Worm (Caenorhabditis elegans): Measurements from ENCODE around the gene Y38E10A.34.

Gene Y38E10A.34

DNA sequence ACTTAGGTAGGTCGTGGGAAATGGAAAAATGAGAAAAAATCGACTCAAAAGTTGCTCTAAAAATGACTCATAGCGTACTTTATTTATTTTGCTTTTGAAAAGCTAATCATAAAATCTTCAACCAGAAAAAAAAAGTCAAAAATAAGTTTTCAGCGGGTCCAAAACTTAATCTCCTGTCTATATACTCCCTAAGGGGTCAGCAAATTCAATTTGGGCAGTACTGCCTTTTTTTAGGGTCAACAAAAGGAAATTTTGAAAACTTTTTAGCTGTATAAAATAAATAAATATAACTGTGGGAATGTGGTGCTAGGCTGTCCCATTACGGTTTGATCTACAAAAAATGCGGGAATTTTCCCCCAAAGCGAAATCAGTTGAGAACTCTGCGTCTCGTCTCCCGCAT lies 38.4 kb downstream of the Y38E10A.34 start:
- no peak for TF ChIP-seq C16A3.4 (tag; optimal IDR thresholded peaks at IDR 0.05)
- TF ChIP-seq Y116A8C.19 (tag; optimal IDR thresholded peaks at IDR 0.05; ENCODE audit: borderline replicate concordance), result no peak
- no peak for TF ChIP-seq lin-39 (tag; optimal IDR thresholded peaks at IDR 0.05)
- TF ChIP-seq nhr-47 (tag; optimal IDR thresholded peaks at IDR 0.05), result no peak
- TF ChIP-seq irx-1 (tag; optimal IDR thresholded peaks at IDR 0.05), result no peak
- TF ChIP-seq fkh-10 (GFP tag; optimal IDR thresholded peaks at IDR 0.05), result peak; percentile 69
- TF ChIP-seq sup-37 (GFP tag; optimal IDR thresholded peaks at IDR 0.05), result no peak
- no peak for TF ChIP-seq lin-13 (GFP tag; optimal IDR thresholded peaks at IDR 0.05)
- no peak for TF ChIP-seq dpl-1 (GFP tag; optimal IDR thresholded peaks at IDR 0.05)
- TF ChIP-seq blmp-1 (tag; optimal IDR thresholded peaks at IDR 0.05), result no peak
- no peak for TF ChIP-seq sptf-1 (tag; optimal IDR thresholded peaks at IDR 0.05)
- no peak for TF ChIP-seq nhr-84 (tag; optimal IDR thresholded peaks at IDR 0.05)
- TF ChIP-seq lin-14 (GFP tag; optimal IDR thresholded peaks at IDR 0.05), result peak; percentile 1
- no peak for TF ChIP-seq sox-4 (tag; optimal IDR thresholded peaks at IDR 0.05)
- TF ChIP-seq xbp-1 (tag; optimal IDR thresholded peaks at IDR 0.05), result no peak
- no peak for TF ChIP-seq nhr-90 (tag; optimal IDR thresholded peaks at IDR 0.05; ENCODE audit: poor library complexity)

DNA sequence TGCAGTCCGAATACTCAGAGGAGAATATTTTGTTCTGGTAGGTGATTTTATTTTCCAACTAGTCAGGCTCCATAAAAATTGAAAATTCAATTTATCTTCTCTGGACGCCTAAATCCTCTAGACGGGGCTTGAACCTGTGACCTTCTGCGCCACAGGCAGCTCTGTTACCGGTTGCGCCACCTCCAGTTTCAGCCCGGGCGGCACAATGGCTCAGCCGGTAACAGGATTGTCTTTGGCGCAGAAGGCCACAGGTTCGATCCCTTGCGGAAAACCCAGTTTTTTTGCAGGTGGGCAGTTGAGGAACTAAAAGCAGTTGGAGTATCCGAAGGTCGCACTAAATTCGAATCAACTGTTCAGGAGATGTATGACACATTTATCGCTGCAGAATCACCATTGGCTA lies 38.9 kb downstream of the Y38E10A.34 start:
- no peak for TF ChIP-seq sptf-1 (tag; optimal IDR thresholded peaks at IDR 0.05)
- no peak for TF ChIP-seq fkh-4 (tag; optimal IDR thresholded peaks at IDR 0.05; ENCODE audit: borderline replicate concordance)
- no peak for TF ChIP-seq ceh-8 (GFP tag; optimal IDR thresholded peaks at IDR 0.05)
- TF ChIP-seq efl-3 (GFP tag; optimal IDR thresholded peaks at IDR 0.05), result no peak
- TF ChIP-seq dpl-1 (GFP tag; optimal IDR thresholded peaks at IDR 0.05), result no peak
- no peak for TF ChIP-seq C34B4.2 (tag; optimal IDR thresholded peaks at IDR 0.05)
- TF ChIP-seq lin-39 (tag; optimal IDR thresholded peaks at IDR 0.05), result no peak
- no peak for TF ChIP-seq irx-1 (tag; optimal IDR thresholded peaks at IDR 0.05)
- no peak for TF ChIP-seq jun-1 (tag; optimal IDR thresholded peaks at IDR 0.05)
- no peak for TF ChIP-seq nhr-84 (tag; optimal IDR thresholded peaks at IDR 0.05)
- TF ChIP-seq unc-86 (tag; optimal IDR thresholded peaks at IDR 0.05), result no peak
- no peak for TF ChIP-seq aha-1 (tag; optimal IDR thresholded peaks at IDR 0.05)
- no peak for TF ChIP-seq pag-3 (tag; optimal IDR thresholded peaks at IDR 0.05; ENCODE audit: borderline replicate concordance, insufficient read depth)
- no peak for TF ChIP-seq nhr-47 (tag; optimal IDR thresholded peaks at IDR 0.05)
- TF ChIP-seq ceh-88 (GFP tag; IDR thresholded peaks at IDR 0.05), result no peak

DNA sequence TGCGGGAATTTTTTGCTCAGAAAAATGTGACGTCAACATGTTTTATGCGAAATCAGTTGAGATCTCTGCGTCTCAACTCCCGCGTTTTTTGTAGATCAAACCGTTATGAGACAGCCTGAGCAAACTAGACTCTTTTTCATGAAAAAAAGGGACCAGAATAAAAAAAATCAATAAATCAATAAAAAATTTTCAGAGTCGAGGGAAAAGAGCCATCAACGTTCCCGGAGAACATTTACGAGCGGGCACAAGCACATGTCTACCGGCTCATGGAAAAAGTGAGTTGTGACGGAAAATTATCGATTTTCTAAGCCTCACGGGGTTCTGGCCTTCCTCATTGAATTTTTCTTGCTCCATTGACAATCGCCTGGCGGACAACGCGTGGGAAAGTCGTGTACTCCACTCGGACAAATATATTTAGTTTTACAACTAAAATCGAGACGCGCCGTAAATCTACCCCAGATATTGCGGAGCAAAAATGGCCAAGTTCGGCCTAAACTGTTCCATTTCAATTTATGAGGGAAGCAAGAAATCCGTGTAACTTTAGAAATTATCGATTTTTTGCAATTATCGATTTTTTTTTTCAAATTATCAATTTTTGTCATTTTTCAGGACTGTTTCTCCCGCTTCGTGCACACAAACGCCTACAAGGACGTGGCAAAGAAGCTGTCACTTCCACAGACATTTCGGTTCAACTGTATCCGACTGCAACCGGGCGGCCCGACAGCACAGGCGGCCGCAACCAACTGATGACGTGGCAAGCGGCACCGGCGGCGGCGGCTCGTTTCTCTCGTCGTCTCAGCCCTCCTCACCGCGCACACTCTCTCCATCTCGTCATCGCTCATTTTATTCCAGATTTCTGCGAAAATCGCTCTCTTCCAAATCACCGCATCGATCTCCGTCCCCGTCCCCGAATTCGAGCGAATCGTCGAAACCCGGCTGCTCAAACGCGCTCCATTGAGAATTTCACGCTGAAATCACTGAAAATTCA lies 40.2 kb downstream of the Y38E10A.34 start:
- TF ChIP-seq nhr-47 (tag; optimal IDR thresholded peaks at IDR 0.05) (no peak), efl-1 (optimal IDR thresholded peaks at IDR 0.05) (no peak), efl-1 (GFP tag; optimal IDR thresholded peaks at IDR 0.05 in 1 of 2) (peak in 1 of 2 experiments; percentile 28), mab-9 (GFP tag; IDR thresholded peaks at IDR 0.05) (peak; percentile 40; the same call in 1 of the 2 replicates)

DNA sequence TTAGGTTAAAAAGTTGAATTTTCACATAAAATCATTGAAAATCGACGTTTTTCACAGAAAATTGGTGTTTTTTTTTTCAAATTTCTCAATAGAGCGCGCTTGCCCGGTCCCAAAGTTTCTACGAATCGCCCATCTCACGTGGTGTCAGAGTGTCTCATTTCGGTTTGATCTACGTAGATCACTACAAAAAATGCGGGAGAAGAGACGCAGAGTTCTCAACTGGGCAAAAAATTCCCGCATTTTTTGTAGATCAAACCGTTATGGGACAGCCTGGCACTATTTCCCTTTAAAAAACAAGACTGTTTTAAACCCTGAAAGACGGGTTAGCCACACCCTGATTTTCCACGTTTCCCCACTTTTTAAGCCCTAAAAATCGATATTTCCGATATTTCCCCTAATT lies 40.9 kb downstream of the Y38E10A.34 start:
- TF ChIP-seq zag-1 (tag; optimal IDR thresholded peaks at IDR 0.05), result no peak
- TF ChIP-seq nhr-85 (tag), result peak; percentile 66

DNA sequence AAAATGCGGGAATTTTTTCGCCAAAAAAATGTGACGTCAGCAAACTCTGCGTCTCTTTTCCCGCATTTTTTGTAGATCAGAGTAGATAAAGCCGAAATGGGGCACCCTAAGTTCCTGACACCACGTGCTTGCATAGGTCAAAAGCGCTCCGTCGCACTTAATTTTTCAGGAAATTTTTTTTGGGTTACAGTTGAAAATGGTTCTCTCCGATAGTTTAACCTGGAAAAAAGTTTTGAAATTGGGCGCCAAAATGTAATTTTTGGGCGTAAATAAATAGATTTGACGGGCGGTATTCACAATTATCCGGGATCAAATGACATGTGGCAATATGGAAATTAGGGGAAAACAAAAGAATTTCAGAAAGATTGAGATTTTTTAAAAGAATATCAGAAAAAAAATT lies 41.5 kb downstream of the Y38E10A.34 start:
- TF ChIP-seq efl-1 (optimal IDR thresholded peaks at IDR 0.05) (no peak), efl-1 (GFP tag; optimal IDR thresholded peaks at IDR 0.05 in 1 of 2) (peak in 1 of 2 experiments; percentile 27), fkh-8 (tag; optimal IDR thresholded peaks at IDR 0.05) (peak; percentile 4), egl-27 (tag; optimal IDR thresholded peaks at IDR 0.05) (no peak), nhr-19 (GFP tag; conservative IDR thresholded peaks at IDR 0.05) (0 out of 2 replicates have a peak, but pooled peaks have one; percentile 4), pax-3 (tag; optimal IDR thresholded peaks at IDR 0.05) (no peak), ama-1 (optimal IDR thresholded peaks at IDR 0.05) (no peak)

Data from whole organism, L1 larva.